Worm (Caenorhabditis elegans) whole organism, mixed stage, embryonic: ENCODE data around the gene mec-10.

Experiments used
- elt-3 ChIP-seq: fragments of 150-350 bp; optimal IDR thresholded peaks from 2 replicates; lab custom pipeline; 2014; ENCODE audit warnings: missing biosample characterization, missing genetic modification characterization
- lsy-2 ChIP-seq: fragments of 150-350 bp; optimal IDR thresholded peaks from 2 replicates; lab custom pipeline; 2014; ENCODE audit warnings: missing biosample characterization, missing genetic modification characterization
- mab-5 ChIP-seq: fragments of 150-350 bp; optimal IDR thresholded peaks from 2 replicates; lab custom pipeline; 2014; ENCODE audit warnings: missing biosample characterization, missing genetic modification characterization
- nhr-12 ChIP-seq: fragments of 150-350 bp; optimal IDR thresholded peaks from 2 replicates; lab custom pipeline; 2014; ENCODE audit warnings: missing biosample characterization, missing genetic modification characterization
- nhr-28 ChIP-seq: fragments of 150-350 bp; optimal IDR thresholded peaks from 2 replicates; lab custom pipeline; 2014; ENCODE audit warnings: missing biosample characterization, missing genetic modification characterization
- unc-62 ChIP-seq: fragments of 150-350 bp; optimal IDR thresholded peaks from 2 replicates; lab custom pipeline; 2014; ENCODE audit warnings: missing biosample characterization, missing genetic modification reagents, missing genetic modification characterization

DNA sequence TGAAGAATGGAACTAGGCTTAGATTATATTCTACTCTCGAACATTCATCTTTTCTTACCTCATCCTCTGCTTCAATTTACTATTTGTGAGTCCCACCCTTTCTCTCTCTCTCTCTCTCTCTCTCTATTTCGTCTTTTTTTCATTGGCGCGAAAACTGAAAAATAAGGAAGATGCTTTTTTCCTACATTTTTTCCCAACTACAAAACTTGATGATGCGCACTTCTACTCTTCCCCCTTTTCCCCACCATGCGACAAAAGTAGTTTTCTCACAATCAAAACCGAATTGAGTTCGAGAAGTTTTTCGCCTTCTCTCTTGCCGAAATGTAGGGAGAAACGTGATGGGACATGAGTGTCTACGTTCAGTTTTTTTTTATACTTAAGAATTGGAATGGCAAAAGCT is 19.8 kb upstream of the mec-10 start:
- TF ChIP-seq lsy-2 (tag; lab: Kevin White, UChicago), result no peak
- no peak for TF ChIP-seq elt-3 (tag; lab: Kevin White, UChicago)
- no peak for TF ChIP-seq nhr-28 (tag; lab: Kevin White, UChicago)
- TF ChIP-seq unc-62 (GFP tag; lab: Kevin White, UChicago), result no peak
- no peak for TF ChIP-seq nhr-12 (tag; lab: Kevin White, UChicago)
- TF ChIP-seq mab-5 (tag; lab: Kevin White, UChicago), result no peak
